Fruit fly (Drosophila melanogaster) whole organism, pupa: Measurements from ENCODE around the gene REPTOR.

Source experiments
- CG10348 ChIP-seq: fragments of 200-800 bp; sonication (Bioruptor generic); IDR thresholded peaks from 2 replicates; pipeline ENCODE4 v1.3.6; 2022; ENCODE audit warnings: missing biosample characterization, missing genetic modification characterization
- CG32121 ChIP-seq: fragments of 200-800 bp; sonication (Bioruptor generic); IDR thresholded peaks from 2 replicates; pipeline ENCODE4 v1.3.6; 2022; ENCODE audit warnings: missing biosample characterization, missing genetic modification characterization
- CG34367 ChIP-seq: fragments of 200-800 bp; sonication (Bioruptor generic); optimal IDR thresholded peaks from 2 replicates; lab custom pipeline; 2018; ENCODE audit warnings: missing biosample characterization, mild to moderate bottlenecking, missing genetic modification characterization
- CG4496 ChIP-seq: fragments of 200-800 bp; sonication (Bioruptor generic); IDR thresholded peaks from 3 replicates; pipeline ENCODE4 v1.3.6; 2022; ENCODE audit warnings: missing biosample characterization, missing genetic modification characterization
- Ets98B ChIP-seq: fragments of 200-800 bp; sonication (Bioruptor generic); IDR thresholded peaks from 2 replicates; pipeline ENCODE4 v1.3.6; 2022; ENCODE audit warnings: missing biosample characterization, missing genetic modification characterization
- Pif1B ChIP-seq: fragments of 200-800 bp; sonication (Bioruptor generic); optimal IDR thresholded peaks from 3 replicates; lab custom pipeline; 2016; ENCODE audit warnings: missing biosample characterization, missing genetic modification characterization
- gl ChIP-seq: fragments of 200-800 bp; sonication (Bioruptor generic); optimal IDR thresholded peaks from 2 replicates; lab custom pipeline; 2018; ENCODE audit warnings: missing biosample characterization, mild to moderate bottlenecking, missing genetic modification characterization

- no peak for TF ChIP-seq Pif1B (GFP tag; lab: Kevin White, UChicago)
- peak; percentile 43; the same call in 1 of the 2 replicates for TF ChIP-seq CG32121 (GFP tag; lab: Robert Waterston, UW)
- TF ChIP-seq CG34367 (tag; lab: Kevin White, UChicago), result no peak
- no peak for TF ChIP-seq CG10348 (GFP tag; lab: Robert Waterston, UW)
- no peak for TF ChIP-seq gl
- no peak for TF ChIP-seq CG4496 (GFP tag; lab: Robert Waterston, UW)
- TF ChIP-seq Ets98B (GFP tag; lab: Robert Waterston, UW), result peak; percentile 6; the same call in 1 of the 2 replicates
These were observed 33.8 kb downstream of the REPTOR start for dm6 chr3R:24548832-24549231.
